Fruit fly (Drosophila melanogaster): Measurements from ENCODE around the gene corn.

DNA sequence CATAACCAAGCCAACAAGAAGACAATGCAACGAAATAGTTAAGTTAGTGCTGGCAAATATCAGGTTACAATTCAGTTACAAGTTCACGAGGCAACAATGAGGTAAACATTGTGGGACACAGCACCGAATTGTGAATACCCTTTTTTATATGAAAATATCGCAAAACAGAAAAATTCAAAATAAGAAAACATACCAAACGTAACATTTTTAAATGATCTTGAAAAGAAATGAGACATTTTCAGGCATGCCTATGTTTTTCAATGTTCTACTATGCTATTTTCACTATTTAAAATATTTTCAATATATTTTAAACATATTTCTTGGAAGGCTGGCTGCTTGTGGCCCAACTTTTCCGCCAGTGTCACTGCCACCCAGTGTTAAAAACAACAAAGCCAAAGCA lies 52.9 kb downstream of the corn start:
- TF ChIP-seq insv (optimal IDR thresholded peaks at IDR 0.05) (no peak), Sin3A (optimal IDR thresholded peaks at IDR 0.05) (no peak), ttk (optimal IDR thresholded peaks at IDR 0.05) (no peak), psq (optimal IDR thresholded peaks at IDR 0.05) (no peak), Myc (optimal IDR thresholded peaks at IDR 0.05) (no peak)
